Fruit fly (Drosophila melanogaster) whole organism: Measurements from ENCODE around the gene CG32121.

Experiments used
- CG8478 ChIP-seq: fragments of >200 bp; optimal IDR thresholded peaks from 2 replicates; lab custom pipeline; 2018; ENCODE audit warnings: inconsistent platforms
- Dll ChIP-seq: fragments of >200 bp; optimal IDR thresholded peaks from 2 replicates; lab custom pipeline; 2017
- pan ChIP-seq: fragments of >200 bp; optimal IDR thresholded peaks from 2 replicates; lab custom pipeline; 2017

DNA sequence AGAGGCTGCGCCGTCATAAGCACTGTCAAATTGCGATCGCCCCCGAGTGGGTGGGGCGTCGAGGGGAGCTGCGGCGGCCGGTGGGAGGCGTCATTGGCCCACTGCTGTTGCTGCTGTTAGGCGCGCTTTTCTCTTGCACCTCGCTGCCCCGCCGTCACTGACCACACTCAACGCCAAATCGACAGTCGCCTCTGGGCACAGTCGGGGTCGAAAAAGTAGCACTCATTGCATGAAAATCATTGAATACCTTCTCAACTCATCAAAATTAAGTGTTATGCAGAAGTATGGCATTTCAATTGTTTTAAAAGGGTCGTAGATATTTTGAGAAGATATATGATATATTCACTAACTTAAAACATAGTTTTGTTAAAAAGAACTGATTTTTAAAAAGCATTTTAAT, 30.1 kb upstream of the CG32121 start:
- TF ChIP-seq pan (lab: Kevin White, UChicago) (no peak), Dll (lab: Kevin White, UChicago) (no peak), CG8478 (lab: Kevin White, UChicago) (no peak)
